Worm (Caenorhabditis elegans) whole organism, midembryonic: ENCODE measurements around the gene hpo-28.

Source experiments
- ztf-23 ChIP-seq: fragments of 200-800 bp; sonication (Bioruptor generic); IDR thresholded peaks from 2 replicates; pipeline ENCODE4 v1.3.6; 2022; ENCODE audit warnings: missing genetic modification reagents, missing genetic modification characterization, missing compliant biosample characterization
- ztf-29 ChIP-seq: fragments of 200-800 bp; sonication (Bioruptor generic); IDR thresholded peaks from 2 replicates; pipeline ENCODE4 v1.3.6; 2022; ENCODE audit warnings: missing genetic modification reagents, missing genetic modification characterization, missing compliant biosample characterization

DNA sequence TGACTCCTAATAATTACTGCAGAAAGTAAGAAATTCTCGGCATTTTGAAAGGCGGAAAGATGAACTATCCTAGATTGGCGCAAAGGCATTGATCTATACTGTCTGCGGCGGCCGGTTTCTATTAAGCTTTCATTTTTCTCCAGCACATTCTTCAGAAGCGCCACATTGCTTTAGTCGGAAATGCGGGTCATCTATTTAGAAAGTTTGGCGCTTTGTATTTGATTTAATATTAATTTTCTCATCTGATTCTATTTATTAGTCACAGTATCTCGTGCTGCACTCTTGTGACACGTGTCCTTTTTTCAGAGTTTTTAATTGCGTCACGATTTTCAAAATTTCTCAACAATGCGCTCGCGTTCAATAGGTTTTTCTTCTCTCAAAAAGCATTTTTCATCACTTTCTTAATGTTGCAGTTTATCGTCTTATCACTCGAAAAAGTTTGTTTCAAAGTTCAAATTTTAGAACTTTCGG is 5.9 kb upstream of the hpo-28 start:
- TF ChIP-seq ztf-23 (GFP tag; lab: Robert Waterston, UW) (no peak), ztf-29 (GFP tag; lab: Robert Waterston, UW) (no peak)
